Worm (Caenorhabditis elegans): Measurements from ENCODE around the gene F31D5.7.
A peak's percentile ranks its signal among the peaks of the same experiment; 100 is the strongest.

F31D5.7 gene

ce11 chrII:4238963-4239362 lies 27.8 kb downstream of the F31D5.7 start:
- TF ChIP-seq sdz-12 (GFP tag; optimal IDR thresholded peaks at IDR 0.05), result no peak
- TF ChIP-seq set-16 (GFP tag; IDR thresholded peaks at IDR 0.05), result no peak
- no peak for TF ChIP-seq zfp-2 (tag; optimal IDR thresholded peaks at IDR 0.05)
- TF ChIP-seq ZK546.5 (tag; optimal IDR thresholded peaks at IDR 0.05), result no peak
- no peak for TF ChIP-seq jun-1 (tag; optimal IDR thresholded peaks at IDR 0.05)
- TF ChIP-seq dmd-8 (GFP tag; IDR thresholded peaks at IDR 0.05), result no peak
- TF ChIP-seq nhr-11 (tag; optimal IDR thresholded peaks at IDR 0.05), result no peak
- no peak for TF ChIP-seq aly-2 (tag; optimal IDR thresholded peaks at IDR 0.05)
- TF ChIP-seq nhr-76 (tag; optimal IDR thresholded peaks at IDR 0.05), result no peak
- no peak for TF ChIP-seq lin-13 (GFP tag; optimal IDR thresholded peaks at IDR 0.05)
- TF ChIP-seq nhr-237 (tag; optimal IDR thresholded peaks at IDR 0.05), result no peak
- TF ChIP-seq gei-8 (GFP tag; optimal IDR thresholded peaks at IDR 0.05), result no peak
- no peak for TF ChIP-seq duxl-1 (tag; optimal IDR thresholded peaks at IDR 0.05; ENCODE audit: poor library complexity)
- TF ChIP-seq mxl-3 (GFP tag; optimal IDR thresholded peaks at IDR 0.05), result no peak
- no peak for TF ChIP-seq dmd-9 (GFP tag; IDR thresholded peaks at IDR 0.05)
- TF ChIP-seq nhr-10 (tag; optimal IDR thresholded peaks at IDR 0.05), result no peak

- TF ChIP-seq R02D3.7 (tag; optimal IDR thresholded peaks at IDR 0.05), result no peak
- no peak for TF ChIP-seq mdt-29 (GFP tag; IDR thresholded peaks at IDR 0.05)
- TF ChIP-seq spr-1 (tag; optimal IDR thresholded peaks at IDR 0.05), result no peak
- no peak for TF ChIP-seq madf-9 (GFP tag; conservative IDR thresholded peaks at IDR 0.05)
- TF ChIP-seq nhr-42 (GFP tag; IDR thresholded peaks at IDR 0.05), result no peak
- TF ChIP-seq ceh-62 (tag; optimal IDR thresholded peaks at IDR 0.05), result no peak
Measured at ce11 chrII:4244959-4245358, 33.7 kb downstream of the F31D5.7 start.

ce11 chrII:4246897-4247296 lies 35.7 kb downstream of the F31D5.7 start, which contains the start of gene gpa-11:
TSS of gene gpa-11 (plus strand) at chrII:4247197.
- TF ChIP-seq daf-19 (GFP tag; conservative IDR thresholded peaks at IDR 0.05) (no peak), egl-43 (GFP tag; IDR thresholded peaks at IDR 0.05) (no peak), nhr-77 (tag; optimal IDR thresholded peaks at IDR 0.05) (no peak), nhr-6 (tag; optimal IDR thresholded peaks at IDR 0.05) (no peak), ZK546.5 (tag; optimal IDR thresholded peaks at IDR 0.05) (no peak)

DNA sequence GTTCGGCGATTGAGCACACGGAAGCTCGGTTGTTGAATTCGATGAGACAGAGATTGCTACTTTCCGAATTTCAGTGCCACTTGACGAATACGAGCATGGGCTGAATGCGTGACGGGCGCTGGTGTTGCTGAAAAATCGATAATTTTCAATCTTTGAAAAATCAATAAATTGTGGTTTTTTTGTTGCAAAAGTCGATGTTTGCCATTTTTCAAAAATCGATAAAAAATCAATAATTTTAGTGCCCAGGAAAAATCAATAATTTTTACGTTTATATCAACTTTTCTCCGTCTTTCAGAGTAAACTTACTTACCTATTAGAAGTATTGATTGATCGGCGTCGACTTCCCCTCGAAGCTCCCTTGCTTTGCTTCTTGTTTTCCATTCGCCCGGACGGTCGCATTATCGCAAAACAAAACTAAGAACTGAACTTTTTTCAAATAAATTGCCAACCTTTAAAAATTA lies 45.4 kb downstream of the F31D5.7 start, which contains the start of gene C16A11.7:
Gene C16A11.7 (minus strand): TSS at position 411 of the 461 bp plus-strand sequence.
- TF ChIP-seq ceh-28 (tag; optimal IDR thresholded peaks at IDR 0.05), result peak; percentile 95
- TF ChIP-seq tag-97 (GFP tag; IDR thresholded peaks at IDR 0.05), result no peak

DNA sequence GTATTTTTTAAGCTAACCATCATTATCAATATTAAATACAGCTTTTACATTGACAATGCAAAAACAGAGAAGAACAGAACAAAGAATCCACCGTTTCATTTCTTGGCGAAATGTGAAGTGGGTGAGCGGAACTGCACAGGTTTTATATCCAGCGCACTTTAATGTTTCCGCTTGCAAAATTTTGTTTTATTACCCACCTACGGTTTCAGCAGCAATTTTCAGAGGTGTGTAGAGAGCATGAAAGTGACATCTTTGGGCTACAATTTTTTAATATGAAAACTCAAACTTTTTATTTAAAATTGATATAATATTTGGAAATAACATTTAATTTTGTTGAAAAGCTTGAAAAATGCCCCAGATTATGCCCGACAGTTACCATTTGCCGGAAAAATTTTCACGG lies 47.5 kb downstream of the F31D5.7 start, which contains the start of gene clec-135:
Gene clec-135 (minus strand): TSS at position 101 of the 400 bp plus-strand sequence.
- TF ChIP-seq skn-1 (tag; optimal IDR thresholded peaks at IDR 0.05) (no peak), mdt-29 (GFP tag; IDR thresholded peaks at IDR 0.05) (no peak), sdz-12 (GFP tag; optimal IDR thresholded peaks at IDR 0.05) (no peak), F37D6.2 (tag; optimal IDR thresholded peaks at IDR 0.05) (no peak), ceh-62 (tag; optimal IDR thresholded peaks at IDR 0.05) (no peak), cey-2 (tag; optimal IDR thresholded peaks at IDR 0.05; ENCODE audit: borderline replicate concordance, insufficient read depth) (no peak), T26A8.4 (GFP tag; IDR thresholded peaks at IDR 0.05) (no peak), zip-11 (GFP tag; IDR thresholded peaks at IDR 0.05) (no peak), pha-4 (GFP tag; IDR thresholded peaks at IDR 0.05) (no peak), pha-4 (tag; optimal IDR thresholded peaks at IDR 0.05) (no peak), nhr-42 (GFP tag; IDR thresholded peaks at IDR 0.05) (no peak), jun-1 (tag; optimal IDR thresholded peaks at IDR 0.05) (no peak)

Data from whole organism, L4 larva.